Fruit fly (Drosophila melanogaster) whole organism, embryonic: ENCODE measurements around the gene BRWD3.
A peak's percentile ranks its signal among the peaks of the same experiment; 100 is the strongest.

Experiments
- Atf-2 ChIP-seq: fragments of 200-800 bp; sonication (Bioruptor generic); optimal IDR thresholded peaks from 2 replicates; lab custom pipeline; 2016; ENCODE audit warnings: missing biosample characterization, missing genetic modification characterization
- Bdp1 ChIP-seq: fragments of 200-800 bp; sonication (Bioruptor generic); optimal IDR thresholded peaks from 3 replicates; lab custom pipeline; 2016; ENCODE audit warnings: missing biosample characterization, missing genetic modification characterization
- CG10267 ChIP-seq: fragments of 200-800 bp; sonication (Bioruptor generic); optimal IDR thresholded peaks from 2 replicates; lab custom pipeline; 2018; ENCODE audit warnings: missing biosample characterization, mild to moderate bottlenecking, missing genetic modification characterization, moderate library complexity
- CG11696 ChIP-seq: fragments of 200-800 bp; sonication (Bioruptor generic); IDR thresholded peaks from 2 replicates; pipeline ENCODE4 v1.3.6; 2022; ENCODE audit warnings: missing biosample characterization, missing genetic modification characterization
- CG14860 ChIP-seq: fragments of 200-800 bp; sonication (Bioruptor generic); IDR thresholded peaks from 3 replicates; pipeline ENCODE4 v1.3.6; 2022; ENCODE audit warnings: missing biosample characterization, missing genetic modification characterization; ENCODE audit not compliant: partially characterized antibody
- CG14965 ChIP-seq: fragments of 200-800 bp; sonication (Bioruptor generic); optimal IDR thresholded peaks from 2 replicates; lab custom pipeline; 2016; ENCODE audit warnings: missing biosample characterization, missing genetic modification characterization, borderline replicate concordance
- CG1603 ChIP-seq: fragments of 200-800 bp; sonication (Bioruptor generic); optimal IDR thresholded peaks from 2 replicates; lab custom pipeline; 2019; ENCODE audit warnings: missing biosample characterization, mild to moderate bottlenecking, missing genetic modification characterization, moderate library complexity
- CG17186 ChIP-seq: fragments of 200-800 bp; sonication (Bioruptor generic); optimal IDR thresholded peaks from 3 replicates; lab custom pipeline; 2017; ENCODE audit warnings: missing biosample characterization, missing genetic modification reagents, missing genetic modification characterization
- CG17568 ChIP-seq: fragments of 200-800 bp; sonication (Bioruptor generic); optimal IDR thresholded peaks from 2 replicates; lab custom pipeline; 2018; ENCODE audit warnings: missing biosample characterization, mild to moderate bottlenecking, missing genetic modification characterization, moderate library complexity
- CG2199 ChIP-seq: fragments of 200-800 bp; sonication (Bioruptor generic); IDR thresholded peaks from 3 replicates; pipeline ENCODE4 v1.3.6; 2022; ENCODE audit warnings: missing biosample characterization, missing genetic modification characterization
- CG2889 ChIP-seq: fragments of 200-800 bp; sonication (Bioruptor generic); IDR thresholded peaks from 3 replicates; pipeline ENCODE4 v1.3.6; 2022; ENCODE audit warnings: missing biosample characterization, missing genetic modification characterization
- CG31365 ChIP-seq: fragments of 200-800 bp; sonication (Bioruptor generic); optimal IDR thresholded peaks from 2 replicates; lab custom pipeline; 2018; ENCODE audit warnings: missing biosample characterization, mild to moderate bottlenecking, missing genetic modification characterization
- CG3163 ChIP-seq: fragments of 200-800 bp; sonication (Bioruptor generic); optimal IDR thresholded peaks from 3 replicates; lab custom pipeline; 2016; ENCODE audit warnings: missing biosample characterization, missing genetic modification characterization
- CG33213 ChIP-seq: fragments of 200-800 bp; sonication (Bioruptor generic); optimal IDR thresholded peaks from 3 replicates; lab custom pipeline; 2016; ENCODE audit warnings: missing biosample characterization, missing genetic modification characterization
- CG6254 ChIP-seq: fragments of 200-800 bp; sonication (Bioruptor generic); optimal IDR thresholded peaks from 3 replicates; lab custom pipeline; 2017; ENCODE audit warnings: mild to moderate bottlenecking, missing biosample characterization, missing genetic modification reagents, missing genetic modification characterization
- D19B ChIP-seq: fragments of 200-800 bp; sonication (Bioruptor generic); optimal IDR thresholded peaks from 2 replicates; lab custom pipeline; 2017; ENCODE audit warnings: missing biosample characterization, mild to moderate bottlenecking, missing genetic modification characterization
- Elba2 ChIP-seq: fragments of 200-800 bp; sonication (Bioruptor generic); optimal IDR thresholded peaks from 3 replicates; lab custom pipeline; 2016; ENCODE audit warnings: missing biosample characterization, missing genetic modification characterization
- GATAe ChIP-seq: fragments of 200-800 bp; sonication (Bioruptor generic); conservative IDR thresholded peaks from 2 replicates; pipeline ENCODE4 v1.3.6; 2022; ENCODE audit warnings: missing biosample characterization, missing genetic modification characterization
- HHEX ChIP-seq: fragments of 200-800 bp; sonication (Bioruptor generic); optimal IDR thresholded peaks from 3 replicates; lab custom pipeline; 2017; ENCODE audit warnings: missing biosample characterization, mild to moderate bottlenecking, missing genetic modification characterization, missing genetic modification reagents
- Hand ChIP-seq: fragments of 200-800 bp; sonication (Bioruptor generic); optimal IDR thresholded peaks from 2 replicates; lab custom pipeline; 2017; ENCODE audit warnings: mild to moderate bottlenecking, missing biosample characterization, missing genetic modification reagents, missing genetic modification characterization
- Jarid2 ChIP-seq: fragments of 200-800 bp; sonication (Bioruptor generic); optimal IDR thresholded peaks from 3 replicates; lab custom pipeline; 2017; ENCODE audit warnings: mild to moderate bottlenecking, missing biosample characterization, missing genetic modification reagents, missing genetic modification characterization
- MESR4 ChIP-seq: fragments of 200-800 bp; sonication (Bioruptor generic); optimal IDR thresholded peaks from 2 replicates; lab custom pipeline; 2018; ENCODE audit warnings: missing biosample characterization, mild to moderate bottlenecking, missing genetic modification characterization, moderate library complexity
- NK7.1 ChIP-seq: fragments of 200-800 bp; sonication (Bioruptor generic); optimal IDR thresholded peaks from 3 replicates; lab custom pipeline; 2016; ENCODE audit warnings: missing biosample characterization, missing genetic modification characterization
- Sox102F ChIP-seq: fragments of 200-800 bp; sonication (Bioruptor generic); optimal IDR thresholded peaks from 2 replicates; lab custom pipeline; 2018; ENCODE audit warnings: missing biosample characterization, mild to moderate bottlenecking, missing genetic modification characterization, moderate library complexity
- TFAM ChIP-seq: fragments of 200-800 bp; sonication (Bioruptor generic); optimal IDR thresholded peaks from 2 replicates; lab custom pipeline; 2017; ENCODE audit warnings: missing biosample characterization, missing genetic modification characterization, inconsistent platforms
- ab ChIP-seq: fragments of 200-800 bp; sonication (Bioruptor generic); optimal IDR thresholded peaks from 2 replicates; lab custom pipeline; 2016; ENCODE audit warnings: missing biosample characterization, missing genetic modification characterization
- ase ChIP-seq: fragments of 200-800 bp; sonication (Bioruptor generic); IDR thresholded peaks from 3 replicates; pipeline ENCODE4 v1.3.6; 2022; ENCODE audit warnings: missing biosample characterization, missing genetic modification characterization
- az2 ChIP-seq: fragments of 200-800 bp; sonication (Bioruptor generic); optimal IDR thresholded peaks from 3 replicates; lab custom pipeline; 2016; ENCODE audit warnings: missing biosample characterization, missing genetic modification characterization
- croc ChIP-seq: fragments of 200-800 bp; sonication (Bioruptor generic); conservative IDR thresholded peaks from 3 replicates; pipeline ENCODE4 v1.3.6; 2022; ENCODE audit warnings: missing biosample characterization, missing genetic modification characterization
- dati ChIP-seq: fragments of 200-800 bp; sonication (Bioruptor generic); IDR thresholded peaks from 2 replicates; pipeline ENCODE4 v1.3.6; 2022; ENCODE audit warnings: missing biosample characterization, missing genetic modification characterization
- en ChIP-seq: fragments of 200-800 bp; sonication (Bioruptor generic); optimal IDR thresholded peaks from 2 replicates; lab custom pipeline; 2016; ENCODE audit warnings: missing biosample characterization, missing genetic modification characterization
- ewg ChIP-seq: fragments of 200-800 bp; sonication (Bioruptor generic); optimal IDR thresholded peaks from 3 replicates; lab custom pipeline; 2017; ENCODE audit warnings: mild to moderate bottlenecking, missing biosample characterization, missing genetic modification reagents, missing genetic modification characterization
- fu2 ChIP-seq: fragments of 200-800 bp; sonication (Bioruptor generic); optimal IDR thresholded peaks from 2 replicates; lab custom pipeline; 2016; ENCODE audit warnings: missing biosample characterization, missing genetic modification characterization
- gro ChIP-seq: fragments of 200-800 bp; sonication (Bioruptor generic); optimal IDR thresholded peaks from 2 replicates; lab custom pipeline; 2016; ENCODE audit warnings: missing biosample characterization, missing genetic modification characterization
- hb ChIP-seq: fragments of 200-800 bp; sonication (Bioruptor generic); IDR thresholded peaks from 3 replicates; pipeline ENCODE4 v1.3.6; 2022; ENCODE audit warnings: missing biosample characterization, missing genetic modification characterization; ENCODE audit not compliant: partially characterized antibody
- hth ChIP-seq: fragments of >200 bp; optimal IDR thresholded peaks from 2 replicates; lab custom pipeline; 2017; ENCODE audit warnings: inconsistent platforms
- insv ChIP-seq, 2 experiments: fragments of 200-800 bp; sonication (Bioruptor generic); optimal IDR thresholded peaks; 3 replicates each; lab custom pipeline; 2016 to 2018; ENCODE audit warnings: missing biosample characterization in 2 of 2, missing genetic modification characterization in 2 of 2
- kni ChIP-seq: fragments of 200-800 bp; sonication (Bioruptor generic); optimal IDR thresholded peaks from 3 replicates; lab custom pipeline; 2017; ENCODE audit warnings: mild to moderate bottlenecking, missing biosample characterization, missing genetic modification reagents, missing genetic modification characterization
- mld ChIP-seq: fragments of 200-800 bp; sonication (Bioruptor generic); IDR thresholded peaks from 3 replicates; pipeline ENCODE4 v1.3.6; 2022; ENCODE audit warnings: missing biosample characterization, missing genetic modification characterization; ENCODE audit not compliant: partially characterized antibody
- onecut ChIP-seq: fragments of 200-800 bp; sonication (Bioruptor generic); IDR thresholded peaks from 2 replicates; pipeline ENCODE4 v1.3.6; 2022; ENCODE audit warnings: missing biosample characterization, missing genetic modification characterization
- pfk ChIP-seq: fragments of 200-800 bp; sonication (Bioruptor generic); optimal IDR thresholded peaks from 2 replicates; lab custom pipeline; 2018; ENCODE audit warnings: missing biosample characterization, mild to moderate bottlenecking, missing genetic modification characterization, moderate library complexity
- pita ChIP-seq: fragments of 200-800 bp; sonication (Bioruptor generic); optimal IDR thresholded peaks from 2 replicates; lab custom pipeline; 2017; ENCODE audit warnings: missing biosample characterization, mild to moderate bottlenecking, missing genetic modification characterization
- pnt ChIP-seq: fragments of 200-800 bp; sonication (Bioruptor generic); optimal IDR thresholded peaks from 3 replicates; lab custom pipeline; 2016; ENCODE audit warnings: missing biosample characterization, missing genetic modification characterization
- repo ChIP-seq: fragments of 200-800 bp; sonication (Bioruptor generic); optimal IDR thresholded peaks from 2 replicates; lab custom pipeline; 2016; ENCODE audit warnings: missing biosample characterization, missing genetic modification characterization
- rib ChIP-seq: fragments of 200-800 bp; sonication (Bioruptor generic); IDR thresholded peaks from 2 replicates; pipeline ENCODE4 v1.3.6; 2022; ENCODE audit warnings: missing biosample characterization, missing genetic modification characterization
- sens-2 ChIP-seq: fragments of 200-800 bp; sonication (Bioruptor generic); IDR thresholded peaks from 2 replicates; pipeline ENCODE4 v1.3.6; 2022; ENCODE audit warnings: missing biosample characterization, missing genetic modification characterization
- wor ChIP-seq: fragments of 200-800 bp; sonication (Bioruptor generic); IDR thresholded peaks from 2 replicates; pipeline ENCODE4 v1.3.6; 2022; ENCODE audit warnings: missing biosample characterization, missing genetic modification characterization
- zen2 ChIP-seq: fragments of 200-800 bp; sonication (Bioruptor generic); IDR thresholded peaks from 3 replicates; pipeline ENCODE4 v1.3.6; 2022; ENCODE audit warnings: missing biosample characterization, missing genetic modification characterization; ENCODE audit not compliant: partially characterized antibody

BRWD3 gene

DNA sequence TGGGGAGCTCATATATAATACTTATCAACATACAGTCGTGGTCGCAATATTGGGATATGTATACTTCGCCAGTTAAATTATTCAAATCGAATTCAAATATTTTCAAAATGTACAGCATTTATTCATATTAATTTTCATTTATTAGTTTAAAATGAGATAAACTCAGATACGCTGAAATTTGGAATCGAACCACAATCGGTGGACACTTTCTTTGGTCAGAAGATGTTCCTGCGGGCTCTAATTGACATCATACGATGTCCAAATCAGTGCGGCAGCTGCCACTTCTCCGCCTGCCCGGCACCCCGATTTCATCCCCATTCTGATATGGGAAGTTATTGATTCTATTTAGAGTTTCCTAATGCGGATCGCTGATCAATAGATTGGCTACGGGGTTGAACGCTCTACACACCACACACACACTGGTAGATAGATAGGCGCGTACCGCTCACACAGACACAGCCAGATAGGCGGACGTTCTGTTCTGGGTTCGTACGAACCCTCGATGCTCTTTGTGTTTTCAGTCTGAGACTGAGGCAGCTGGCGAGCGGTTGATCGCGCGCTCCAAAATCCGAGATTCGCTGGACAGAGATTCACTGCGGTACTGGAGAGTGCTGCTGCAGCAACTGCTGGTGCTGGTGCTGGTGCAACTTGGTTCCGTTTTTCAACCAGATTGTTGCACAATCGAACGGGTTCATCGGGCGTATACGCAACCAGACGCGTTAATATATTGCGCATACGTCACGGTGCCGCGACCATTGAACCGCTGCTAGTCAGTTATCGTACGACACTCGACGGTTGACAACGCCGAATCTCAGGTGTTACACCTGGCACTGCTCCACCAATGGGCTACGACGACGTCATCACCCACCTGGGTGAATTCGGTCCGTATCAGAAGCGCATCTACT lies 42.4 kb upstream of the BRWD3 start, which contains the start of gene Orct (continued):
- TF ChIP-seq pfk (GFP tag; lab: Kevin White, UChicago): no peak
- no peak for TF ChIP-seq CG2199 (GFP tag; lab: Robert Waterston, UW)
- TF ChIP-seq CG17568: peak; percentile 55
- TF ChIP-seq Elba2 (GFP tag; lab: Kevin White, UChicago): no peak
- TF ChIP-seq fu2: peak; percentile 65
- TF ChIP-seq Bdp1: no peak
- TF ChIP-seq dati (GFP tag; lab: Robert Waterston, UW): no peak
- TF ChIP-seq CG14860: no peak
- TF ChIP-seq croc (GFP tag; lab: Robert Waterston, UW): no peak
- TF ChIP-seq kni: no peak
- TF ChIP-seq onecut (GFP tag; lab: Robert Waterston, UW): peak; percentile 29; the same call in 1 of the 2 replicates
- TF ChIP-seq sens-2: no peak
- 0 out of 3 replicates have a peak, but pooled peaks have one; percentile 61 for TF ChIP-seq CG2889 (GFP tag; lab: Robert Waterston, UW)
- TF ChIP-seq NK7.1: peak; percentile 29
- no peak for TF ChIP-seq repo (GFP tag; lab: Kevin White, UChicago)
- peak; percentile 69 for TF ChIP-seq CG1603 (tag; lab: Kevin White, UChicago)
- no peak for TF ChIP-seq CG31365 (tag; lab: Kevin White, UChicago)
- peak; percentile 52 for TF ChIP-seq CG10267
- TF ChIP-seq TFAM: no peak
- peak; percentile 15 for TF ChIP-seq ab (GFP tag; lab: Kevin White, UChicago)
- 0 out of 3 replicates have a peak, but pooled peaks have one; percentile 48 for TF ChIP-seq ase (GFP tag; lab: Robert Waterston, UW)
- TF ChIP-seq rib (GFP tag; lab: Robert Waterston, UW): no peak
- peak; percentile 35; the same call in 1 of the 2 replicates for TF ChIP-seq wor
- peak; percentile 45 for TF ChIP-seq az2 (GFP tag; lab: Kevin White, UChicago)
- TF ChIP-seq CG6254: peak; percentile 44
- peak; percentile 71 for TF ChIP-seq D19B (GFP tag; lab: Kevin White, UChicago)
- peak; percentile 37 for TF ChIP-seq Atf-2
- TF ChIP-seq pnt (GFP tag; lab: Kevin White, UChicago): peak; percentile 49
- TF ChIP-seq HHEX (GFP tag; lab: Kevin White, UChicago): peak; percentile 85
- TF ChIP-seq GATAe: peak; percentile 85
- TF ChIP-seq gro (GFP tag; lab: Kevin White, UChicago): peak; percentile 53
- TF ChIP-seq Hand: peak; percentile 75
- peak; percentile 45 for TF ChIP-seq ewg
- TF ChIP-seq en (GFP tag; lab: Kevin White, UChicago): no peak
- TF ChIP-seq zen2: no peak
- TF ChIP-seq MESR4 (GFP tag; lab: Kevin White, UChicago): no peak
- TF ChIP-seq CG33213 (GFP tag; lab: Kevin White, UChicago): no peak
- 0 out of 3 replicates have a peak, but pooled peaks have one; percentile 15 for TF ChIP-seq mld (GFP tag; lab: Robert Waterston, UW)
- TF ChIP-seq Jarid2 (GFP tag; lab: Kevin White, UChicago): peak; percentile 73
- peak in 1 of 2 experiments; percentile 21 for TF ChIP-seq insv (GFP tag; optimal IDR thresholded peaks at IDR 0.05; lab: Kevin White, UChicago)
- TF ChIP-seq hb (GFP tag; lab: Robert Waterston, UW): no peak
- TF ChIP-seq CG17186: no peak
- TF ChIP-seq CG3163: peak; percentile 66
- TF ChIP-seq hth (lab: Kevin White, UChicago): no peak
- no peak for TF ChIP-seq CG14965 (GFP tag; lab: Kevin White, UChicago)
- no peak for TF ChIP-seq pita (GFP tag; lab: Kevin White, UChicago)
- peak; percentile 70 for TF ChIP-seq Sox102F (GFP tag; lab: Kevin White, UChicago)
- TF ChIP-seq CG11696 (GFP tag; lab: Robert Waterston, UW): peak; percentile 34; the same call in 1 of the 2 replicates
